Worm (Caenorhabditis elegans): ENCODE measurements around the gene Y17D7C.1.
A peak's percentile ranks its signal among the peaks of the same experiment; 100 is the strongest.

Y17D7C.1 gene

DNA sequence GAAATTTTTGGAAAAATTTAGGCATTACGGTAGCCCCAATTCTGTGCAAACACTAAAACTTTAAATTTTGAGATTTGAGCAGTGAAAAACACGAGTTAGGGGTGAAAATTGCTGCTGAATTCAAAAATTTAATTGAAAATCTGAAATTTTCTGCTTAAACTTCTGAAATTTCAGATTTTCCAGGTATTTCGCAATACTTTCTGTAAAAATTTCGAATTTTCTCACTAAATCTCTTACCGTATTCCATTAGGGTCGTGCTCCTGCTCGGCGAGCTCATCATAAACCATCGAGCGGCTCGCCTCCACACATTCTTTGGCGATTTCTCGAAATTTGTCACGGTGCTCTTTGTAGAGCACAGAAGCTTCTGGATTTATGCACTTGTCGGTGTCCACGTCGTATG, 19.0 kb upstream of the Y17D7C.1 start:
- TF ChIP-seq npax-4 (tag; optimal IDR thresholded peaks at IDR 0.05) (no peak), C08G9.2 (tag; optimal IDR thresholded peaks at IDR 0.05) (no peak), pros-1 (tag; optimal IDR thresholded peaks at IDR 0.05) (no peak), eyg-1 (tag; optimal IDR thresholded peaks at IDR 0.05) (no peak), madf-2 (tag; optimal IDR thresholded peaks at IDR 0.05) (no peak), hlh-13 (GFP tag; optimal IDR thresholded peaks at IDR 0.05) (no peak), ref-2 (tag; optimal IDR thresholded peaks at IDR 0.05) (no peak), K09A11.1 (tag; optimal IDR thresholded peaks at IDR 0.05; ENCODE audit: insufficient read depth) (no peak), ceh-9 (tag; optimal IDR thresholded peaks at IDR 0.05) (no peak), unc-3 (GFP tag; conservative IDR thresholded peaks at IDR 0.05) (no peak), unc-3 (tag; optimal IDR thresholded peaks at IDR 0.05) (no peak)

- no peak for TF ChIP-seq gmeb-2 (tag; optimal IDR thresholded peaks at IDR 0.05)
- TF ChIP-seq nfya-1 (tag; optimal IDR thresholded peaks at IDR 0.05), result peak; percentile 25
- TF ChIP-seq nhr-11 (tag; optimal IDR thresholded peaks at IDR 0.05), result no peak
- no peak for TF ChIP-seq ceh-31 (tag; optimal IDR thresholded peaks at IDR 0.05)
- peak; percentile 8 for TF ChIP-seq ceh-30 (tag; optimal IDR thresholded peaks at IDR 0.05)
- no peak for TF ChIP-seq hlh-6 (tag; optimal IDR thresholded peaks at IDR 0.05)
- peak; percentile 23 for TF ChIP-seq ceh-48 (tag; optimal IDR thresholded peaks at IDR 0.05)
- no peak for TF ChIP-seq ceh-34 (tag; optimal IDR thresholded peaks at IDR 0.05)
- TF ChIP-seq pqm-1 (tag; optimal IDR thresholded peaks at IDR 0.05), result no peak
- TF ChIP-seq ceh-18 (tag; optimal IDR thresholded peaks at IDR 0.05), result no peak
Observed at ce11 chrV:18689681-18690080, 16.7 kb upstream of the Y17D7C.1 start, which contains the start of the genes ubc-19 and Y69H2.7. TSS of gene ubc-19 (minus strand) at chrV:18689762. TSS of gene Y69H2.7 (plus strand) at chrV:18689989.

- TF ChIP-seq ztf-16 (tag; optimal IDR thresholded peaks at IDR 0.05) (no peak), sox-2 (GFP tag; IDR thresholded peaks at IDR 0.05) (no peak), gmeb-2 (tag; optimal IDR thresholded peaks at IDR 0.05) (no peak), nhr-232 (tag; optimal IDR thresholded peaks at IDR 0.05) (no peak), ceh-34 (tag; optimal IDR thresholded peaks at IDR 0.05) (no peak), hlh-13 (GFP tag; optimal IDR thresholded peaks at IDR 0.05) (no peak), pros-1 (tag; optimal IDR thresholded peaks at IDR 0.05) (no peak), ceh-18 (tag; optimal IDR thresholded peaks at IDR 0.05) (no peak), fkh-10 (GFP tag; optimal IDR thresholded peaks at IDR 0.05) (no peak), npax-4 (tag; optimal IDR thresholded peaks at IDR 0.05) (no peak), ceh-30 (tag; optimal IDR thresholded peaks at IDR 0.05) (no peak), nhr-11 (tag; optimal IDR thresholded peaks at IDR 0.05) (no peak), hlh-15 (tag; optimal IDR thresholded peaks at IDR 0.05) (no peak), sox-4 (tag; optimal IDR thresholded peaks at IDR 0.05) (no peak), pax-1 (tag; optimal IDR thresholded peaks at IDR 0.05) (no peak), hlh-30 (tag; optimal IDR thresholded peaks at IDR 0.05; ENCODE audit: insufficient read depth) (no peak), elt-4 (tag; optimal IDR thresholded peaks at IDR 0.05) (no peak), tbx-2 (tag; optimal IDR thresholded peaks at IDR 0.05) (no peak)
Observed at ce11 chrV:18695469-18695868, 10.9 kb upstream of the Y17D7C.1 start.

- TF ChIP-seq pag-3 (tag; optimal IDR thresholded peaks at IDR 0.05; ENCODE audit: borderline replicate concordance) (peak; percentile 46), elt-2 (tag; optimal IDR thresholded peaks at IDR 0.05) (no peak)
Observed at ce11 chrV:18699326-18699725, 7.0 kb upstream of the Y17D7C.1 start, which contains the start of gene nhr-241. TSS of gene nhr-241 (plus strand) at chrV:18699451.

- TF ChIP-seq K09A11.1 (tag; optimal IDR thresholded peaks at IDR 0.05; ENCODE audit: insufficient read depth) (no peak), elt-2 (tag; optimal IDR thresholded peaks at IDR 0.05) (peak; percentile 91), F13H6.1 (tag; optimal IDR thresholded peaks at IDR 0.05) (no peak), unc-42 (tag; optimal IDR thresholded peaks at IDR 0.05) (no peak)
Observed at ce11 chrV:18701306-18701705, 5.1 kb upstream of the Y17D7C.1 start, which contains the start of gene Y69H2.9. TSS of gene Y69H2.9 (plus strand) at chrV:18701538.
